Fruit fly (Drosophila melanogaster) Kc167 (cell line): ENCODE results near the gene Tm2.

Experiments
- Myc ChIP-seq: fragments of >200 bp; optimal IDR thresholded peaks from 2 replicates; lab custom pipeline; 2017; ENCODE audit warnings: missing external identifiers
- Sin3A ChIP-seq: fragments of >200 bp; optimal IDR thresholded peaks from 2 replicates; lab custom pipeline; 2018; ENCODE audit warnings: missing external identifiers
- h ChIP-seq: fragments of >200 bp; optimal IDR thresholded peaks from 3 replicates; lab custom pipeline; 2018; ENCODE audit warnings: missing external identifiers
- insv ChIP-seq: fragments of >200 bp; optimal IDR thresholded peaks from 3 replicates; lab custom pipeline; 2018; ENCODE audit warnings: missing external identifiers
- psq ChIP-seq: fragments of >200 bp; optimal IDR thresholded peaks from 2 replicates; lab custom pipeline; 2017; ENCODE audit warnings: missing external identifiers
- ttk ChIP-seq: sonication (Bioruptor generic); optimal IDR thresholded peaks from 2 replicates; lab custom pipeline; 2017; ENCODE audit warnings: missing external identifiers

dm6 chr3R:15268856-15269255, 41.1 kb upstream of the Tm2 start:
- TF ChIP-seq Myc (lab: Kevin White, UChicago) (no peak), ttk (lab: Kevin White, UChicago) (no peak), h (lab: Kevin White, UChicago) (no peak), psq (no peak), insv (lab: Kevin White, UChicago) (no peak), Sin3A (lab: Kevin White, UChicago) (no peak)
